Worm (Caenorhabditis elegans) whole organism, midembryonic: ENCODE data around the gene Y54G2A.41.

Source experiments
- T22C8.4 ChIP-seq: fragments of 200-800 bp; sonication (Bioruptor generic); IDR thresholded peaks from 2 replicates; pipeline ENCODE4 v1.3.6; 2022; ENCODE audit warnings: missing genetic modification characterization, missing compliant biosample characterization
- cog-1 ChIP-seq: sonication (generic microtip); optimal IDR thresholded peaks from 2 replicates; lab custom pipeline; 2016; ENCODE audit warnings: missing genetic modification characterization, missing compliant biosample characterization
- flt-1 ChIP-seq: fragments of 200-800 bp; sonication (Bioruptor generic); IDR thresholded peaks from 2 replicates; pipeline ENCODE4 v1.3.6; 2022; ENCODE audit warnings: missing genetic modification characterization, missing compliant biosample characterization
- klf-2 ChIP-seq: fragments of 200-800 bp; sonication (Bioruptor generic); conservative IDR thresholded peaks from 2 replicates; pipeline ENCODE4 v1.3.6; 2022; ENCODE audit warnings: missing genetic modification reagents, missing genetic modification characterization, missing compliant biosample characterization
- med-1 ChIP-seq: sonication (generic microtip); optimal IDR thresholded peaks from 2 replicates; lab custom pipeline; 2017; ENCODE audit warnings: missing genetic modification characterization, mild to moderate bottlenecking, missing compliant biosample characterization, antibody characterized with exemption, missing genetic modification reagents; ENCODE audit not compliant: insufficient read depth
- ref-1 ChIP-seq: fragments of 200-800 bp; sonication (Bioruptor generic); conservative IDR thresholded peaks from 2 replicates; pipeline ENCODE4 v1.3.6; 2022; ENCODE audit warnings: missing genetic modification reagents, missing genetic modification characterization, missing compliant biosample characterization
- tab-1 ChIP-seq: fragments of 200-800 bp; sonication (Bioruptor generic); IDR thresholded peaks from 2 replicates; pipeline ENCODE4 v1.3.6; 2022; ENCODE audit warnings: missing genetic modification characterization, missing compliant biosample characterization
- ztf-29 ChIP-seq: fragments of 200-800 bp; sonication (Bioruptor generic); IDR thresholded peaks from 2 replicates; pipeline ENCODE4 v1.3.6; 2022; ENCODE audit warnings: missing genetic modification reagents, missing genetic modification characterization, missing compliant biosample characterization

ce11 chrIV:2764160-2764559 is 12.5 kb downstream of the Y54G2A.41 start:
- TF ChIP-seq cog-1 (tag; lab: Kevin White, UChicago) = no peak
- TF ChIP-seq T22C8.4 (GFP tag; lab: Robert Waterston, UW) = no peak
- TF ChIP-seq klf-2 (GFP tag; lab: Robert Waterston, UW) = no peak
- no peak for TF ChIP-seq med-1 (GFP tag; lab: Kevin White, UChicago)
- no peak for TF ChIP-seq tab-1 (GFP tag; lab: Robert Waterston, UW)
- no peak for TF ChIP-seq ztf-29 (GFP tag; lab: Robert Waterston, UW)
- TF ChIP-seq flt-1 (GFP tag; lab: Robert Waterston, UW) = no peak
- TF ChIP-seq ref-1 (GFP tag; lab: Robert Waterston, UW) = no peak
